Worm (Caenorhabditis elegans): ENCODE measurements around the gene mec-9.

- no peak for TF ChIP-seq Y79H2A.3 (GFP tag; conservative IDR thresholded peaks at IDR 0.05)
- TF ChIP-seq sea-2 (GFP tag; IDR thresholded peaks at IDR 0.05), result no peak
- TF ChIP-seq F39B2.1 (GFP tag; IDR thresholded peaks at IDR 0.05), result no peak
- no peak for TF ChIP-seq ama-1 (optimal IDR thresholded peaks at IDR 0.05)
- no peak for TF ChIP-seq ama-1 (GFP tag; optimal IDR thresholded peaks at IDR 0.05)
- TF ChIP-seq cebp-2 (GFP tag; IDR thresholded peaks at IDR 0.05), result no peak
- no peak for TF ChIP-seq ztf-22 (GFP tag; optimal IDR thresholded peaks at IDR 0.05)
- no peak for TF ChIP-seq attf-5 (GFP tag; optimal IDR thresholded peaks at IDR 0.05)
- TF ChIP-seq lsy-27 (tag; optimal IDR thresholded peaks at IDR 0.05; ENCODE audit: borderline replicate concordance, insufficient read depth), result no peak
- no peak for TF ChIP-seq F23B12.7 (tag; optimal IDR thresholded peaks at IDR 0.05; ENCODE audit: insufficient read depth)
- TF ChIP-seq zfh-2 (GFP tag; conservative IDR thresholded peaks at IDR 0.05), result no peak
- no peak for TF ChIP-seq nhr-90 (tag; optimal IDR thresholded peaks at IDR 0.05)
- no peak for TF ChIP-seq dpl-1 (GFP tag; optimal IDR thresholded peaks at IDR 0.05)
- TF ChIP-seq lin-35 (GFP tag; optimal IDR thresholded peaks at IDR 0.05), result no peak
Measured at ce11 chrV:9879867-9880266, 35.1 kb downstream of the mec-9 start, which contains the start of gene sdz-31.

Data from whole organism, young adult.